Worm (Caenorhabditis elegans) whole organism, young adult: ENCODE data around the gene flap-1.

ENCODE experiments used
- B0261.1 ChIP-seq: sonication (generic microtip); optimal IDR thresholded peaks from 2 replicates; lab custom pipeline; 2016; ENCODE audit warnings: mild to moderate bottlenecking, missing genetic modification characterization, moderate library complexity, missing compliant biosample characterization
- F22D6.2 ChIP-seq: sonication (generic microtip); optimal IDR thresholded peaks from 2 replicates; lab custom pipeline; 2016; ENCODE audit warnings: mild to moderate bottlenecking, missing genetic modification characterization, missing compliant biosample characterization
- F33H1.4 ChIP-seq: fragments of 200-800 bp; sonication (Bioruptor generic); IDR thresholded peaks from 2 replicates; pipeline ENCODE4 v1.3.6; 2022; ENCODE audit warnings: missing genetic modification reagents, missing genetic modification characterization, missing compliant biosample characterization
- F39B2.1 ChIP-seq: fragments of 200-800 bp; sonication (Bioruptor generic); IDR thresholded peaks from 2 replicates; pipeline ENCODE4 v1.3.6; 2022; ENCODE audit warnings: missing genetic modification reagents, missing genetic modification characterization, missing compliant biosample characterization
- F49E8.2 ChIP-seq: sonication (generic microtip); optimal IDR thresholded peaks from 3 replicates; lab custom pipeline; 2017; ENCODE audit warnings: missing genetic modification characterization, mild to moderate bottlenecking, missing compliant biosample characterization, antibody characterized with exemption, moderate library complexity; ENCODE audit not compliant: insufficient read depth
- F57C9.4 ChIP-seq: sonication (generic microtip); optimal IDR thresholded peaks from 2 replicates; lab custom pipeline; 2017; ENCODE audit warnings: mild to moderate bottlenecking, missing genetic modification characterization, missing compliant biosample characterization
- K11D2.4 ChIP-seq: fragments of 200-800 bp; sonication (Bioruptor generic); IDR thresholded peaks from 2 replicates; pipeline ENCODE4 v1.3.6; 2022; ENCODE audit warnings: missing genetic modification reagents, missing genetic modification characterization, missing compliant biosample characterization
- Y53F4B.3 ChIP-seq: fragments of 200-800 bp; sonication (Bioruptor generic); IDR thresholded peaks from 2 replicates; pipeline ENCODE4 v1.3.6; 2022; ENCODE audit warnings: missing genetic modification reagents, missing genetic modification characterization, missing compliant biosample characterization
- attf-6 ChIP-seq: fragments of 200-800 bp; sonication (Bioruptor generic); IDR thresholded peaks from 2 replicates; pipeline ENCODE4 v1.3.6; 2022; ENCODE audit warnings: missing genetic modification reagents, missing genetic modification characterization, missing compliant biosample characterization
- cebp-1 ChIP-seq, 2 experiments: fragments of 200-800 bp in 1 of 2; sonication (Bioruptor generic) in 1 of 2; sonication (generic microtip) in 1 of 2; IDR thresholded peaks in 1 of 2; optimal IDR thresholded peaks in 1 of 2; 2 replicates each; pipeline versions ENCODE4 v1.3.6 to Lab custom; 2017 to 2022; ENCODE audit warnings: missing compliant biosample characterization in 2 of 2, missing genetic modification characterization in 2 of 2, mild to moderate bottlenecking in 1 of 2, missing genetic modification reagents in 1 of 2, moderate library complexity in 1 of 2
- cebp-2 ChIP-seq: fragments of 200-800 bp; sonication (Bioruptor generic); IDR thresholded peaks from 2 replicates; pipeline ENCODE4 v1.3.6; 2022; ENCODE audit warnings: missing genetic modification characterization, missing compliant biosample characterization
- ceh-40 ChIP-seq: fragments of 200-800 bp; sonication (Bioruptor generic); IDR thresholded peaks from 2 replicates; pipeline ENCODE4 v1.3.6; 2022; ENCODE audit warnings: missing genetic modification characterization, missing compliant biosample characterization
- ekl-4 ChIP-seq: fragments of 200-800 bp; sonication (Bioruptor generic); IDR thresholded peaks from 2 replicates; pipeline ENCODE4 v1.3.6; 2022; ENCODE audit warnings: missing genetic modification reagents, missing genetic modification characterization, missing compliant biosample characterization
- fkh-3 ChIP-seq: sonication (generic microtip); optimal IDR thresholded peaks from 2 replicates; lab custom pipeline; 2016; ENCODE audit warnings: mild to moderate bottlenecking, missing genetic modification characterization, missing compliant biosample characterization
- gei-17 ChIP-seq: fragments of 200-800 bp; sonication (Bioruptor generic); optimal IDR thresholded peaks from 2 replicates; lab custom pipeline; 2018; ENCODE audit warnings: mild to moderate bottlenecking, missing genetic modification characterization, missing compliant biosample characterization
- hlh-26 ChIP-seq: fragments of 200-800 bp; sonication (Bioruptor generic); conservative IDR thresholded peaks from 2 replicates; pipeline ENCODE4 v1.3.6; 2022; ENCODE audit warnings: missing genetic modification reagents, missing genetic modification characterization, missing compliant biosample characterization
- lsy-27 ChIP-seq: sonication (generic microtip); optimal IDR thresholded peaks from 2 replicates; lab custom pipeline; 2017; ENCODE audit warnings: missing genetic modification characterization, mild to moderate bottlenecking, missing compliant biosample characterization, antibody characterized with exemption, missing genotype, borderline replicate concordance; ENCODE audit not compliant: insufficient read depth
- madf-10 ChIP-seq: sonication (generic microtip); optimal IDR thresholded peaks from 2 replicates; lab custom pipeline; 2016; ENCODE audit warnings: mild to moderate bottlenecking, missing genetic modification characterization, missing compliant biosample characterization
- madf-8 ChIP-seq: fragments of 200-800 bp; sonication (Bioruptor generic); conservative IDR thresholded peaks from 2 replicates; pipeline ENCODE4 v1.3.6; 2022; ENCODE audit warnings: missing genetic modification reagents, missing genetic modification characterization, missing compliant biosample characterization
- mcd-1 ChIP-seq: fragments of 200-800 bp; sonication (Bioruptor generic); IDR thresholded peaks from 2 replicates; pipeline ENCODE4 v1.3.6; 2022; ENCODE audit warnings: missing genetic modification reagents, missing genetic modification characterization, missing compliant biosample characterization
- mes-4 ChIP-seq: sonication (generic microtip); optimal IDR thresholded peaks from 2 replicates; lab custom pipeline; 2016; ENCODE audit warnings: missing genotype, missing genetic modification characterization, missing compliant biosample characterization
- pbrm-1 ChIP-seq: fragments of 200-800 bp; sonication (Bioruptor generic); IDR thresholded peaks from 2 replicates; pipeline ENCODE4 v1.3.6; 2022; ENCODE audit warnings: missing genetic modification reagents, missing genetic modification characterization, missing compliant biosample characterization
- snpc-1.1 ChIP-seq: sonication (generic microtip); optimal IDR thresholded peaks from 2 replicates; lab custom pipeline; 2017; ENCODE audit warnings: missing genetic modification characterization, mild to moderate bottlenecking, missing compliant biosample characterization, antibody characterized with exemption, moderate library complexity, missing genotype, missing genetic modification reagents; ENCODE audit not compliant: insufficient read depth
- snpc-4 ChIP-seq, 5 experiments: fragments of 150-350 bp in 1 of 5; sonication (generic microtip) in 4 of 5; optimal IDR thresholded peaks; 2 replicates each; lab custom pipeline; 2014 to 2018; ENCODE audit warnings: missing genetic modification characterization in 5 of 5, missing biosample characterization in 3 of 5, antibody characterized with exemption in 2 of 5, mild to moderate bottlenecking in 2 of 5, missing compliant biosample characterization in 2 of 5, missing genotype in 2 of 5, moderate library complexity in 2 of 5, missing genetic modification reagents in 1 of 5
- somi-1 ChIP-seq: fragments of 200-800 bp; sonication (Bioruptor generic); optimal IDR thresholded peaks from 2 replicates; lab custom pipeline; 2018; ENCODE audit warnings: mild to moderate bottlenecking, missing genetic modification characterization, missing compliant biosample characterization
- ztf-26 ChIP-seq: sonication (generic microtip); optimal IDR thresholded peaks from 2 replicates; lab custom pipeline; 2017; ENCODE audit warnings: missing genetic modification characterization, missing compliant biosample characterization
- ztf-28 ChIP-seq: fragments of 200-800 bp; sonication (Bioruptor generic); IDR thresholded peaks from 2 replicates; pipeline ENCODE4 v1.3.6; 2022; ENCODE audit warnings: missing genetic modification reagents, missing genetic modification characterization, missing compliant biosample characterization

Gene flap-1

ce11 chrIII:6881745-6882144 is 46.9 kb downstream of the flap-1 start:
- no peak for TF ChIP-seq F39B2.1 (GFP tag; lab: Robert Waterston, UW)
- no peak for TF ChIP-seq ekl-4
- TF ChIP-seq snpc-4 (GFP tag; optimal IDR thresholded peaks at IDR 0.05; lab: Kevin White, UChicago) = no peak
- TF ChIP-seq snpc-4 (tag; optimal IDR thresholded peaks at IDR 0.05; lab: Kevin White, UChicago) = no peak
- TF ChIP-seq gei-17 = no peak
- TF ChIP-seq somi-1 (GFP tag; lab: Kevin White, UChicago) = no peak
- TF ChIP-seq madf-10 (tag; lab: Kevin White, UChicago) = no peak
- no peak for TF ChIP-seq mes-4 (tag; lab: Kevin White, UChicago)
- no peak for TF ChIP-seq ceh-40 (GFP tag; lab: Robert Waterston, UW)
- TF ChIP-seq hlh-26 (GFP tag; lab: Robert Waterston, UW) = no peak
- no peak for TF ChIP-seq F33H1.4
- TF ChIP-seq F22D6.2 = no peak
- no peak for TF ChIP-seq F49E8.2 (tag; lab: Kevin White, UChicago)
- TF ChIP-seq cebp-2 (GFP tag; lab: Robert Waterston, UW) = no peak
- TF ChIP-seq attf-6 (GFP tag; lab: Robert Waterston, UW) = no peak
- no peak for TF ChIP-seq pbrm-1 (GFP tag; lab: Robert Waterston, UW)
- TF ChIP-seq mcd-1 = no peak
- no peak for TF ChIP-seq ztf-26
- TF ChIP-seq Y53F4B.3 (GFP tag; lab: Robert Waterston, UW) = no peak
- no peak for TF ChIP-seq lsy-27 (tag; lab: Kevin White, UChicago)
- TF ChIP-seq F57C9.4 = no peak

ce11 chrIII:6880797-6881196 is 47.8 kb downstream of the flap-1 start, which contains the start of gene K04C2.7:
Gene K04C2.7, plus strand, starts transcription at chrIII:6881097.
- TF ChIP-seq fkh-3 (tag; lab: Kevin White, UChicago) (no peak), cebp-2 (GFP tag; lab: Robert Waterston, UW) (no peak), ztf-28 (GFP tag; lab: Robert Waterston, UW) (no peak), pbrm-1 (GFP tag; lab: Robert Waterston, UW) (no peak), snpc-1.1 (no peak), K11D2.4 (no peak), madf-8 (GFP tag; lab: Robert Waterston, UW) (no peak), B0261.1 (tag; lab: Kevin White, UChicago) (no peak), cebp-1 (GFP tag; IDR thresholded peaks at IDR 0.05; lab: Robert Waterston, UW) (no peak), cebp-1 (tag; optimal IDR thresholded peaks at IDR 0.05; lab: Kevin White, UChicago) (no peak)
